Worm (Caenorhabditis elegans) whole organism, early embryonic: ENCODE measurements around the gene C52E2.4.

Experiments used
- F13C5.2 ChIP-seq: sonication (generic microtip); optimal IDR thresholded peaks from 2 replicates; lab custom pipeline; 2017; ENCODE audit warnings: mild to moderate bottlenecking, missing genetic modification characterization, inconsistent platforms, missing compliant biosample characterization
- hmbx-1 ChIP-seq: sonication (generic microtip); optimal IDR thresholded peaks from 2 replicates; lab custom pipeline; 2016; ENCODE audit warnings: mild to moderate bottlenecking, missing genetic modification characterization, missing compliant biosample characterization
- hmg-4 ChIP-seq: fragments of 200-800 bp; sonication (Bioruptor generic); optimal IDR thresholded peaks from 2 replicates; lab custom pipeline; 2018; ENCODE audit warnings: mild to moderate bottlenecking, missing genetic modification characterization, missing compliant biosample characterization

- TF ChIP-seq hmg-4 (GFP tag; lab: Kevin White, UChicago) (no peak), hmbx-1 (tag; lab: Kevin White, UChicago) (no peak), F13C5.2 (tag; lab: Kevin White, UChicago) (no peak)
Measured at ce11 chrII:1864278-1864677, 21.3 kb downstream of the C52E2.4 start, which contains the start of gene C16C4.17.
